Fruit fly (Drosophila melanogaster): ENCODE results near the gene Adk2.

Gene Adk2

dm6 chr3L:13041292-13042067 lies 19.0 kb upstream of the Adk2 start, which contains the start of gene RpS4 (continued):
- TF ChIP-seq CG14710 (tag; optimal IDR thresholded peaks at IDR 0.05) = peak; percentile 72
- TF ChIP-seq HLH4C (GFP tag; IDR thresholded peaks at IDR 0.05; ENCODE audit: partially characterized antibody) = peak; percentile 35; the same call in 1 of the 3 replicates
- TF ChIP-seq Deaf1 (tag; optimal IDR thresholded peaks at IDR 0.05) = peak; percentile 44
- peak; percentile 80 for TF ChIP-seq CG8089 (GFP tag; optimal IDR thresholded peaks at IDR 0.05)
- TF ChIP-seq Aef1 (GFP tag; IDR thresholded peaks at IDR 0.05) = peak; percentile 72; the same call in 2 of the 3 replicates
- TF ChIP-seq CrebB (tag; optimal IDR thresholded peaks at IDR 0.05) = peak; percentile 97
- TF ChIP-seq Fer1 (GFP tag; optimal IDR thresholded peaks at IDR 0.05) = peak; percentile 96
- TF ChIP-seq kah (GFP tag; optimal IDR thresholded peaks at IDR 0.05) = peak; percentile 91
- TF ChIP-seq Sry-β (GFP tag; optimal IDR thresholded peaks at IDR 0.05) = peak; percentile 71
- peak; percentile 90 for TF ChIP-seq CG18599 (GFP tag; optimal IDR thresholded peaks at IDR 0.05)
- TF ChIP-seq pnt (GFP tag; optimal IDR thresholded peaks at IDR 0.05) = peak; percentile 63
- TF ChIP-seq h (optimal IDR thresholded peaks at IDR 0.05) = no peak
- peak; percentile 86 for TF ChIP-seq CG12769 (tag; optimal IDR thresholded peaks at IDR 0.05)
- peak; percentile 54 for TF ChIP-seq CG15696 (tag; optimal IDR thresholded peaks at IDR 0.05)
- TF ChIP-seq sd (tag; optimal IDR thresholded peaks at IDR 0.05) = peak; percentile 31
- TF ChIP-seq Dp (GFP tag; optimal IDR thresholded peaks at IDR 0.05) = peak; percentile 27
- peak; percentile 64; the same call in 1 of the 2 replicates for TF ChIP-seq CG31224 (GFP tag; IDR thresholded peaks at IDR 0.05)
- TF ChIP-seq CG1024 (GFP tag; IDR thresholded peaks at IDR 0.05) = peak; percentile 82
- TF ChIP-seq CG1603 (tag; optimal IDR thresholded peaks at IDR 0.05) = peak; percentile 95
- TF ChIP-seq CG30403 (GFP tag; optimal IDR thresholded peaks at IDR 0.05) = peak; percentile 73
- peak; percentile 73 for TF ChIP-seq grn (GFP tag; optimal IDR thresholded peaks at IDR 0.05)
- TF ChIP-seq CG18262 (tag; optimal IDR thresholded peaks at IDR 0.05) = peak; percentile 68
- TF ChIP-seq CG10209 (GFP tag; optimal IDR thresholded peaks at IDR 0.05) = peak; percentile 90
- peak; percentile 79 for TF ChIP-seq H2.0 (GFP tag; IDR thresholded peaks at IDR 0.05)
- TF ChIP-seq hkb (optimal IDR thresholded peaks at IDR 0.05) = no peak
- TF ChIP-seq hkb (GFP tag; IDR thresholded peaks at IDR 0.05) = peak; percentile 86
- peak; percentile 72 for TF ChIP-seq CG17829 (tag; optimal IDR thresholded peaks at IDR 0.05)
- TF ChIP-seq CG6272 (GFP tag; IDR thresholded peaks at IDR 0.05) = peak; percentile 76
- peak; percentile 64 for TF ChIP-seq pros (GFP tag; optimal IDR thresholded peaks at IDR 0.05)
- peak; percentile 77 for TF ChIP-seq CG9609 (GFP tag; optimal IDR thresholded peaks at IDR 0.05)
- TF ChIP-seq CG10366 (GFP tag; IDR thresholded peaks at IDR 0.05) = peak; percentile 75
- peak; percentile 89 for TF ChIP-seq Fer3 (tag; optimal IDR thresholded peaks at IDR 0.05)
- peak; percentile 84 for TF ChIP-seq Jarid2 (GFP tag; optimal IDR thresholded peaks at IDR 0.05)
- no peak for TF ChIP-seq CG15073 (GFP tag; optimal IDR thresholded peaks at IDR 0.05)
- TF ChIP-seq slp2 (GFP tag; optimal IDR thresholded peaks at IDR 0.05) = peak; percentile 88
- TF ChIP-seq disco-r (GFP tag; optimal IDR thresholded peaks at IDR 0.05) = peak; percentile 84
- peak; percentile 74 for TF ChIP-seq CG1647 (GFP tag; optimal IDR thresholded peaks at IDR 0.05)
- peak; percentile 94 for TF ChIP-seq ATbp (GFP tag; optimal IDR thresholded peaks at IDR 0.05)
- TF ChIP-seq HmgD (GFP tag; optimal IDR thresholded peaks at IDR 0.05) = peak; percentile 70
- peak; percentile 74 for TF ChIP-seq CoRest (tag; optimal IDR thresholded peaks at IDR 0.05)
- TF ChIP-seq Med (GFP tag) = peak; percentile 99
- TF ChIP-seq CG16779 (GFP tag; IDR thresholded peaks at IDR 0.05) = peak; percentile 90
- peak in 1 of 2 experiments; percentile 62 for TF ChIP-seq crp (GFP tag; optimal IDR thresholded peaks at IDR 0.05)
- peak; percentile 89 for TF ChIP-seq slbo (GFP tag; IDR thresholded peaks at IDR 0.05)
- TF ChIP-seq CG2889 (GFP tag; IDR thresholded peaks at IDR 0.05) = peak; percentile 63; the same call in 2 of the 3 replicates
- TF ChIP-seq Dll (GFP tag; IDR thresholded peaks at IDR 0.05; ENCODE audit: partially characterized antibody) = 0 out of 4 replicates have a peak, but pooled peaks have one; percentile 8
- peak; percentile 85 for TF ChIP-seq CG3847 (GFP tag; IDR thresholded peaks at IDR 0.05)
- peak; percentile 98 for TF ChIP-seq CG18011 (GFP tag; optimal IDR thresholded peaks at IDR 0.05)
- TF ChIP-seq CG18764 (GFP tag; optimal IDR thresholded peaks at IDR 0.05) = peak; percentile 69
